Worm (Caenorhabditis elegans): ENCODE measurements around the gene erp-44.2.

Gene erp-44.2

ce11 chrIV:7794709-7795108 is 39.8 kb downstream of the erp-44.2 start, which contains the start of gene ntp-1:
TSS of gene ntp-1 (minus strand) at chrIV:7794809.
- TF ChIP-seq ceh-88 (GFP tag; IDR thresholded peaks at IDR 0.05): no peak

- peak in 1 of 2 experiments; percentile 20 for TF ChIP-seq lin-35 (GFP tag; optimal IDR thresholded peaks at IDR 0.05)
- no peak for TF ChIP-seq nhr-84 (tag; optimal IDR thresholded peaks at IDR 0.05)
- TF ChIP-seq nhr-12 (tag; optimal IDR thresholded peaks at IDR 0.05): no peak
- TF ChIP-seq efl-1 (optimal IDR thresholded peaks at IDR 0.05): peak in 1 of 2 experiments; percentile 6
- TF ChIP-seq efl-1 (GFP tag; optimal IDR thresholded peaks at IDR 0.05 in 1 of 2): peak in 1 of 2 experiments; percentile 56
- no peak for TF ChIP-seq ets-5 (GFP tag; IDR thresholded peaks at IDR 0.05)
- TF ChIP-seq nhr-47 (tag; optimal IDR thresholded peaks at IDR 0.05): no peak
- TF ChIP-seq ama-1 (optimal IDR thresholded peaks at IDR 0.05): no peak
- TF ChIP-seq swsn-7 (tag; optimal IDR thresholded peaks at IDR 0.05): no peak
- TF ChIP-seq egl-13 (tag; optimal IDR thresholded peaks at IDR 0.05): no peak
- TF ChIP-seq ceh-82 (tag; optimal IDR thresholded peaks at IDR 0.05): no peak
- TF ChIP-seq pax-3 (tag; optimal IDR thresholded peaks at IDR 0.05): no peak
- peak; percentile 34 for TF ChIP-seq elt-2 (tag; optimal IDR thresholded peaks at IDR 0.05)
- TF ChIP-seq unc-130 (tag; optimal IDR thresholded peaks at IDR 0.05): no peak
- no peak for TF ChIP-seq F16B12.6 (tag; optimal IDR thresholded peaks at IDR 0.05)
- TF ChIP-seq ces-1 (GFP tag; optimal IDR thresholded peaks at IDR 0.05): no peak
- no peak for TF ChIP-seq nhr-77 (tag; optimal IDR thresholded peaks at IDR 0.05)
- TF ChIP-seq hlh-17 (GFP tag; optimal IDR thresholded peaks at IDR 0.05; ENCODE audit: borderline replicate concordance): no peak
- no peak for TF ChIP-seq ztf-4 (tag; optimal IDR thresholded peaks at IDR 0.05)
Measured at ce11 chrIV:7791821-7792446, 42.5 kb downstream of the erp-44.2 start, which contains the start of gene C33H5.13. TSS of gene C33H5.13 (minus strand) at chrIV:7792263.

ce11 chrIV:7790801-7791588 is 43.5 kb downstream of the erp-44.2 start, which contains the start of gene rsp-6:
TSS of gene rsp-6 (minus strand) at chrIV:7791229.
- no peak for TF ChIP-seq unc-30 (tag; optimal IDR thresholded peaks at IDR 0.05)
- TF ChIP-seq fkh-8 (tag; optimal IDR thresholded peaks at IDR 0.05): peak; percentile 79
- peak; percentile 55 for TF ChIP-seq lir-3 (tag; optimal IDR thresholded peaks at IDR 0.05; ENCODE audit: poor library complexity)
- TF ChIP-seq efl-1 (optimal IDR thresholded peaks at IDR 0.05): peak; percentile 91 to 95
- TF ChIP-seq efl-1 (GFP tag; optimal IDR thresholded peaks at IDR 0.05 in 1 of 2): peak; percentile 92 to 99
- peak; percentile 50 for TF ChIP-seq nhr-90 (tag; optimal IDR thresholded peaks at IDR 0.05; ENCODE audit: poor library complexity)
- peak; percentile 96 for TF ChIP-seq lin-15B (tag; optimal IDR thresholded peaks at IDR 0.05)
- TF ChIP-seq snu-23 (GFP tag; optimal IDR thresholded peaks at IDR 0.05): peak; percentile 92
- TF ChIP-seq dpl-1 (GFP tag; optimal IDR thresholded peaks at IDR 0.05): peak; percentile 92 to 96 (median 94)
- no peak for TF ChIP-seq tlp-1 (tag; optimal IDR thresholded peaks at IDR 0.05)
- TF ChIP-seq C04F5.9 (tag; optimal IDR thresholded peaks at IDR 0.05): peak; percentile 46
- peak in 2 of 6 experiments; percentile 9 to 72 for TF ChIP-seq elt-3 (tag; optimal IDR thresholded peaks at IDR 0.05)
- TF ChIP-seq ztf-4 (tag; optimal IDR thresholded peaks at IDR 0.05): peak; percentile 73
- TF ChIP-seq F16B12.6 (tag; optimal IDR thresholded peaks at IDR 0.05): peak; percentile 69
- peak; percentile 72 to 94 (median 78) for TF ChIP-seq ceh-82 (tag; optimal IDR thresholded peaks at IDR 0.05)
- peak; percentile 83 for TF ChIP-seq lin-13 (GFP tag; optimal IDR thresholded peaks at IDR 0.05)
- TF ChIP-seq grh-1 (GFP tag; IDR thresholded peaks at IDR 0.05): no peak
- TF ChIP-seq C16A3.4 (tag; optimal IDR thresholded peaks at IDR 0.05): peak; percentile 94
- TF ChIP-seq egl-13 (tag; optimal IDR thresholded peaks at IDR 0.05): peak; percentile 69
- TF ChIP-seq unc-130 (tag; optimal IDR thresholded peaks at IDR 0.05): peak; percentile 87
- no peak for TF ChIP-seq egl-27 (tag; optimal IDR thresholded peaks at IDR 0.05)
- peak; percentile 37 for TF ChIP-seq irx-1 (tag; optimal IDR thresholded peaks at IDR 0.05)
- no peak for TF ChIP-seq sox-4 (tag; optimal IDR thresholded peaks at IDR 0.05)
- no peak for TF ChIP-seq Y116A8C.19 (tag; optimal IDR thresholded peaks at IDR 0.05; ENCODE audit: borderline replicate concordance)
- peak; percentile 82 for TF ChIP-seq fos-1 (tag; optimal IDR thresholded peaks at IDR 0.05)
- TF ChIP-seq ceh-90 (tag; optimal IDR thresholded peaks at IDR 0.05): no peak
- TF ChIP-seq nhr-11 (tag; optimal IDR thresholded peaks at IDR 0.05): peak; percentile 23
- TF ChIP-seq lin-14 (GFP tag; optimal IDR thresholded peaks at IDR 0.05): peak; percentile 89
- TF ChIP-seq ztf-11 (tag; optimal IDR thresholded peaks at IDR 0.05): peak in 1 of 2 experiments; percentile 1
- TF ChIP-seq elt-2 (tag; optimal IDR thresholded peaks at IDR 0.05): peak; percentile 47
- peak; percentile 76 for TF ChIP-seq nhr-237 (tag; optimal IDR thresholded peaks at IDR 0.05)
- TF ChIP-seq nhr-85 (tag): peak; percentile 89
- no peak for TF ChIP-seq mab-9 (GFP tag; IDR thresholded peaks at IDR 0.05)
- peak; percentile 78 for TF ChIP-seq nhr-77 (tag; optimal IDR thresholded peaks at IDR 0.05)

All from whole organism, L1 larva.